Worm (Caenorhabditis elegans): Measurements from ENCODE around the gene srlf-1.

srlf-1 gene

DNA sequence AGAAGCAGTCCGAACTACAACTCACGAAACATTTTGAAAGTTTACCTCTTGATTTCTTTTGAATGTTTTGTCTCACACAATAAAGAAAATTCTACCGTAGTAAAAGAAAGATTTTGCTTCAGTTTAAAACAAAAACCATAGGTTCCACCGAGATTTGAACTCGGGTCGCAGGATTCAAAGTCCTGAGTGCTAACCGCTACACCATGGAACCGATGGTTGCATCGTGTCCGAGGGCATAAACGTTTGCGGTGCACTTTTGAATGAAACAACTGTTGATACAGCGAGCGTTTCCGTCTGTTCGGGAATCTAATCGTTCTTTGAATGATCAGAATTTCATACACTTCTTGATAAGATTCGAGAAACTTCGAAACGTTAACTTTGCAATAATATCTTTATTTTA, 33.6 kb upstream of the srlf-1 start (continued):
- TF ChIP-seq Y53G8AR.9 (GFP tag; conservative IDR thresholded peaks at IDR 0.05): peak; percentile 63; the same call in 1 of the 2 replicates
- peak; percentile 83 for TF ChIP-seq lin-26 (GFP tag; IDR thresholded peaks at IDR 0.05)
- TF ChIP-seq nhr-80 (tag; optimal IDR thresholded peaks at IDR 0.05): peak; percentile 63
- peak; percentile 65; the same call in 1 of the 2 replicates for TF ChIP-seq dox-1 (GFP tag; IDR thresholded peaks at IDR 0.05)
- 0 out of 2 replicates have a peak, but pooled peaks have one; percentile 31 for TF ChIP-seq Y56A3A.18 (GFP tag; IDR thresholded peaks at IDR 0.05)
- no peak for TF ChIP-seq nfya-1 (tag; optimal IDR thresholded peaks at IDR 0.05; ENCODE audit: borderline replicate concordance, insufficient read depth)
- no peak for TF ChIP-seq lag-1 (GFP tag; IDR thresholded peaks at IDR 0.05)
- TF ChIP-seq sea-2 (GFP tag; IDR thresholded peaks at IDR 0.05): no peak
- peak; percentile 32; the same call in 1 of the 2 replicates for TF ChIP-seq rcor-1 (GFP tag; IDR thresholded peaks at IDR 0.05)
- no peak for TF ChIP-seq efl-1 (GFP tag; optimal IDR thresholded peaks at IDR 0.05)
- peak; percentile 51 for TF ChIP-seq chd-7 (tag; optimal IDR thresholded peaks at IDR 0.05)
- 0 out of 2 replicates have a peak, but pooled peaks have one; percentile 36 for TF ChIP-seq egl-44 (GFP tag; IDR thresholded peaks at IDR 0.05)
- TF ChIP-seq lsl-1 (GFP tag; optimal IDR thresholded peaks at IDR 0.05): peak; percentile 42
- TF ChIP-seq Y53F4B.3 (GFP tag; IDR thresholded peaks at IDR 0.05): 0 out of 2 replicates have a peak, but pooled peaks have one; percentile 16
- TF ChIP-seq snpc-4 (GFP tag; optimal IDR thresholded peaks at IDR 0.05): peak; percentile 53
- peak in 2 of 4 experiments; percentile 13 to 63 for TF ChIP-seq snpc-4 (tag; optimal IDR thresholded peaks at IDR 0.05)
- TF ChIP-seq lin-40 (tag; optimal IDR thresholded peaks at IDR 0.05): peak; percentile 60
- peak; percentile 54 for TF ChIP-seq madf-10 (tag; optimal IDR thresholded peaks at IDR 0.05)
- TF ChIP-seq mcd-1 (GFP tag; IDR thresholded peaks at IDR 0.05): peak; percentile 59
- TF ChIP-seq attf-5 (GFP tag; optimal IDR thresholded peaks at IDR 0.05): peak; percentile 61
- TF ChIP-seq bed-2 (GFP tag; IDR thresholded peaks at IDR 0.05): no peak

ce11 chrII:7758397-7759135, 31.8 kb upstream of the srlf-1 start, which contains the start of gene B0228.7:
B0228.7 (minus strand) TSS chrII:7759023.
- peak; percentile 2 for TF ChIP-seq snpc-1.1 (tag; optimal IDR thresholded peaks at IDR 0.05; ENCODE audit: insufficient read depth)
- no peak for TF ChIP-seq pbrm-1 (GFP tag; IDR thresholded peaks at IDR 0.05)
- TF ChIP-seq madf-6 (GFP tag; IDR thresholded peaks at IDR 0.05): peak; percentile 97
- TF ChIP-seq atf-7 (tag; optimal IDR thresholded peaks at IDR 0.05): no peak
- no peak for TF ChIP-seq ceh-40 (GFP tag; IDR thresholded peaks at IDR 0.05)
- no peak for TF ChIP-seq lir-1 (GFP tag; conservative IDR thresholded peaks at IDR 0.05)
- no peak for TF ChIP-seq mxl-1 (tag; optimal IDR thresholded peaks at IDR 0.05)
- no peak for TF ChIP-seq chd-7 (tag; optimal IDR thresholded peaks at IDR 0.05)
- no peak for TF ChIP-seq F23B12.7 (tag; optimal IDR thresholded peaks at IDR 0.05; ENCODE audit: insufficient read depth)
- TF ChIP-seq Y67H2A.10 (GFP tag; conservative IDR thresholded peaks at IDR 0.05): no peak
- no peak for TF ChIP-seq nfya-2 (GFP tag; IDR thresholded peaks at IDR 0.05)
- no peak for TF ChIP-seq Y79H2A.3 (GFP tag; conservative IDR thresholded peaks at IDR 0.05)
- TF ChIP-seq nfyb-1 (GFP tag; IDR thresholded peaks at IDR 0.05): no peak
- no peak for TF ChIP-seq hmg-1.2 (GFP tag; IDR thresholded peaks at IDR 0.05)
- no peak for TF ChIP-seq K11D2.4 (GFP tag; IDR thresholded peaks at IDR 0.05)
- TF ChIP-seq lin-54 (GFP tag; optimal IDR thresholded peaks at IDR 0.05): no peak
- TF ChIP-seq nhr-179 (tag; optimal IDR thresholded peaks at IDR 0.05): no peak
- TF ChIP-seq ceh-91 (GFP tag; IDR thresholded peaks at IDR 0.05): peak; percentile 63
- TF ChIP-seq C06A6.2 (GFP tag; conservative IDR thresholded peaks at IDR 0.05): no peak
- no peak for TF ChIP-seq ztf-6 (GFP tag; IDR thresholded peaks at IDR 0.05)
- no peak for TF ChIP-seq cebp-2 (GFP tag; IDR thresholded peaks at IDR 0.05)
- peak; percentile 33 for TF ChIP-seq him-1 (tag; optimal IDR thresholded peaks at IDR 0.05)
- no peak for TF ChIP-seq hmg-20 (GFP tag; IDR thresholded peaks at IDR 0.05)
- TF ChIP-seq Y95B8A.8 (GFP tag; IDR thresholded peaks at IDR 0.05): no peak
- peak; percentile 55 for TF ChIP-seq nhr-80 (tag; optimal IDR thresholded peaks at IDR 0.05)
- no peak for TF ChIP-seq attf-6 (GFP tag; IDR thresholded peaks at IDR 0.05)
- no peak for TF ChIP-seq F57C9.4 (tag; optimal IDR thresholded peaks at IDR 0.05)
- TF ChIP-seq lag-1 (GFP tag; IDR thresholded peaks at IDR 0.05): no peak
- no peak for TF ChIP-seq F52B5.7 (tag; optimal IDR thresholded peaks at IDR 0.05)
